Worm (Caenorhabditis elegans): ENCODE results near the gene C28H8.8.

The C28H8.8 gene

ce11 chrIII:5864270-5864669, 24.3 kb downstream of the C28H8.8 start, which contains the start of gene rabn-5:
rabn-5 (plus strand) TSS chrIII:5864553.
- TF ChIP-seq nhr-11 (tag; optimal IDR thresholded peaks at IDR 0.05), result no peak
- no peak for TF ChIP-seq tra-1 (GFP tag; IDR thresholded peaks at IDR 0.05)
- no peak for TF ChIP-seq lsy-2 (tag; optimal IDR thresholded peaks at IDR 0.05)
- no peak for TF ChIP-seq ctbp-1 (GFP tag; IDR thresholded peaks at IDR 0.05)
- TF ChIP-seq snpc-1.2 (GFP tag; IDR thresholded peaks at IDR 0.05), result no peak
- peak; percentile 40 for TF ChIP-seq hlh-30 (tag; optimal IDR thresholded peaks at IDR 0.05; ENCODE audit: insufficient read depth)
- TF ChIP-seq mes-2 (tag; optimal IDR thresholded peaks at IDR 0.05; ENCODE audit: poor library complexity, severe bottlenecking), result peak; percentile 64
- no peak for TF ChIP-seq F37D6.2 (tag; optimal IDR thresholded peaks at IDR 0.05)
- TF ChIP-seq mxl-2 (GFP tag; conservative IDR thresholded peaks at IDR 0.05), result no peak
- no peak for TF ChIP-seq sdz-12 (GFP tag; optimal IDR thresholded peaks at IDR 0.05)
- TF ChIP-seq spr-3 (GFP tag; optimal IDR thresholded peaks at IDR 0.05), result no peak
- TF ChIP-seq nhr-28 (tag; optimal IDR thresholded peaks at IDR 0.05), result no peak
- no peak for TF ChIP-seq dpl-1 (GFP tag; optimal IDR thresholded peaks at IDR 0.05)

ce11 chrIII:5863774-5864173, 24.8 kb downstream of the C28H8.8 start, which contains the start of gene dnpp-1:
dnpp-1 (minus strand) TSS chrIII:5863803.
- TF ChIP-seq F37D6.2 (tag; optimal IDR thresholded peaks at IDR 0.05) (no peak), D1046.2 (GFP tag; IDR thresholded peaks at IDR 0.05) (no peak), daf-16 (GFP tag; optimal IDR thresholded peaks at IDR 0.05) (no peak), daf-16 (tag; optimal IDR thresholded peaks at IDR 0.05) (peak; percentile 48), pqm-1 (tag; optimal IDR thresholded peaks at IDR 0.05) (peak; percentile 97), F10B5.3 (tag; optimal IDR thresholded peaks at IDR 0.05) (no peak), dve-1 (tag; optimal IDR thresholded peaks at IDR 0.05; ENCODE audit: insufficient read depth) (peak; percentile 71), nhr-28 (tag; optimal IDR thresholded peaks at IDR 0.05) (peak; percentile 41), mdt-29 (GFP tag; IDR thresholded peaks at IDR 0.05) (no peak), ctbp-1 (GFP tag; IDR thresholded peaks at IDR 0.05) (no peak), Y105C5A.15 (GFP tag; IDR thresholded peaks at IDR 0.05) (no peak), ceh-44 (GFP tag; IDR thresholded peaks at IDR 0.05) (no peak), lin-13 (GFP tag; optimal IDR thresholded peaks at IDR 0.05) (no peak), pha-4 (GFP tag; IDR thresholded peaks at IDR 0.05) (no peak), pha-4 (tag; optimal IDR thresholded peaks at IDR 0.05) (no peak), sdz-12 (GFP tag; optimal IDR thresholded peaks at IDR 0.05) (no peak), hlh-11 (tag; optimal IDR thresholded peaks at IDR 0.05) (peak; percentile 39), egl-27 (tag; optimal IDR thresholded peaks at IDR 0.05) (no peak), zfp-2 (tag; optimal IDR thresholded peaks at IDR 0.05) (no peak), spr-3 (GFP tag; optimal IDR thresholded peaks at IDR 0.05) (no peak), lin-39 (tag; optimal IDR thresholded peaks at IDR 0.05) (no peak), nhr-41 (GFP tag; IDR thresholded peaks at IDR 0.05) (no peak), dmd-6 (GFP tag; IDR thresholded peaks at IDR 0.05) (peak; percentile 49; the same call in 1 of the 2 replicates)

- TF ChIP-seq php-3 (GFP tag; IDR thresholded peaks at IDR 0.05), result no peak
- TF ChIP-seq ama-1 (optimal IDR thresholded peaks at IDR 0.05), result peak; percentile 39
Observed at ce11 chrIII:5859008-5859407, 29.6 kb downstream of the C28H8.8 start, which contains the start of gene dpf-4. dpf-4 (plus strand) TSS chrIII:5859308.

ce11 chrIII:5855637-5856179, 32.9 kb downstream of the C28H8.8 start, which contains the start of the genes cct-6 and alh-9:
cct-6 (minus strand) TSS chrIII:5855687.
alh-9 (plus strand) TSS chrIII:5856018.
- TF ChIP-seq egl-43 (GFP tag; IDR thresholded peaks at IDR 0.05), result no peak
- TF ChIP-seq snpc-4 (tag; optimal IDR thresholded peaks at IDR 0.05), result no peak
- no peak for TF ChIP-seq ceh-28 (tag; optimal IDR thresholded peaks at IDR 0.05)
- no peak for TF ChIP-seq daf-12 (tag; optimal IDR thresholded peaks at IDR 0.05)
- TF ChIP-seq nhr-28 (tag; optimal IDR thresholded peaks at IDR 0.05), result peak; percentile 49
- TF ChIP-seq zfp-3 (GFP tag; conservative IDR thresholded peaks at IDR 0.05), result no peak; the same call in 1 of the 2 replicates
- TF ChIP-seq fkh-10 (GFP tag; optimal IDR thresholded peaks at IDR 0.05), result no peak
- TF ChIP-seq lin-29 (GFP tag; IDR thresholded peaks at IDR 0.05), result no peak
- TF ChIP-seq mes-2 (tag; optimal IDR thresholded peaks at IDR 0.05; ENCODE audit: poor library complexity, severe bottlenecking), result peak; percentile 92
- peak; percentile 87 for TF ChIP-seq mep-1 (tag; optimal IDR thresholded peaks at IDR 0.05)
- peak; percentile 62 for TF ChIP-seq rbr-2 (tag; optimal IDR thresholded peaks at IDR 0.05)
- peak; percentile 61 for TF ChIP-seq hlh-11 (tag; optimal IDR thresholded peaks at IDR 0.05)
- no peak for TF ChIP-seq unc-39 (tag; optimal IDR thresholded peaks at IDR 0.05)
- no peak for TF ChIP-seq ZK337.2 (GFP tag; IDR thresholded peaks at IDR 0.05)
- peak in 1 of 2 experiments; percentile 26 for TF ChIP-seq mdl-1 (tag; optimal IDR thresholded peaks at IDR 0.05)
- no peak for TF ChIP-seq mxl-2 (GFP tag; conservative IDR thresholded peaks at IDR 0.05)
- no peak for TF ChIP-seq snpc-1.2 (GFP tag; IDR thresholded peaks at IDR 0.05)
- no peak for TF ChIP-seq F44E2.7 (GFP tag; IDR thresholded peaks at IDR 0.05)
